Worm (Caenorhabditis elegans) whole organism, late embryonic: ENCODE results near the gene F53A2.9.

Experiments
- ama-1 ChIP-seq: fragments of 150-350 bp; optimal IDR thresholded peaks from 2 replicates; lab custom pipeline; 2014
- dmd-4 ChIP-seq: sonication (generic microtip); optimal IDR thresholded peaks from 2 replicates; lab custom pipeline; 2016; ENCODE audit warnings: borderline replicate concordance, missing genetic modification characterization, missing compliant biosample characterization
- dve-1 ChIP-seq: sonication (generic microtip); optimal IDR thresholded peaks from 2 replicates; lab custom pipeline; 2017; ENCODE audit warnings: antibody characterized with exemption, mild to moderate bottlenecking, missing genetic modification characterization, missing compliant biosample characterization
- gmeb-2 ChIP-seq: sonication (generic microtip); optimal IDR thresholded peaks from 2 replicates; lab custom pipeline; 2016; ENCODE audit warnings: missing genetic modification characterization, inconsistent platforms, missing compliant biosample characterization
- nhr-11 ChIP-seq: fragments of 150-350 bp; optimal IDR thresholded peaks from 2 replicates; lab custom pipeline; 2014; ENCODE audit warnings: missing biosample characterization, missing genetic modification characterization
- pha-4 ChIP-seq: fragments of 150-350 bp; optimal IDR thresholded peaks from 2 replicates; lab custom pipeline; 2018; ENCODE audit warnings: missing biosample characterization, missing genetic modification reagents, missing genetic modification characterization
- pqm-1 ChIP-seq: sonication (generic microtip); optimal IDR thresholded peaks from 2 replicates; lab custom pipeline; 2016; ENCODE audit warnings: missing genetic modification characterization, missing compliant biosample characterization
- rnt-1 ChIP-seq: sonication (generic microtip); optimal IDR thresholded peaks from 2 replicates; lab custom pipeline; 2016; ENCODE audit warnings: missing genetic modification characterization, missing compliant biosample characterization
- syd-9 ChIP-seq: sonication (generic microtip); optimal IDR thresholded peaks from 2 replicates; lab custom pipeline; 2016; ENCODE audit warnings: mild to moderate bottlenecking, missing genetic modification characterization, moderate library complexity, missing compliant biosample characterization
- zip-5 ChIP-seq: sonication (generic microtip); optimal IDR thresholded peaks from 2 replicates; lab custom pipeline; 2016; ENCODE audit warnings: missing genetic modification characterization, missing compliant biosample characterization

DNA sequence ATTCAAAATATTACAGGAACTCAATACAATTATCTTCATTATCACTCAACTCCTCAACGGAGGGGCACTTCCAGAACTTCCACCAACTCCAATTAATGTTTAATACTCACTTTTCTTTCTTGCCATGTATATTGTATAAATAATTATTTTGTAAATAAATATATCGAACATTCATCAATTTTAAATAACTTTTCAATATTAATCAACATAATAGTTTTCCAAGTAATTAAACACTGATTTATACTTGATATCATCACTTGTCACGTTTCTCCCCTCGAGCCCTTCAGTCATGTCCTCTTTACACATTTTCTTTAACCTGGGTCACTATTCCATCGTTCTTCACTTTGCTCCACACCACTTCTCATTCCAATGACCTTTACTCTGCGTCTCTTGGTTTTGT lies 43.8 kb upstream of the F53A2.9 start, which contains the start of gene mig-18:
- no peak for TF ChIP-seq zip-5 (tag; lab: Kevin White, UChicago)
- TF ChIP-seq rnt-1 (tag; lab: Kevin White, UChicago) = no peak
- TF ChIP-seq dmd-4 (tag; lab: Kevin White, UChicago) = no peak
- TF ChIP-seq ama-1 = no peak
- no peak for TF ChIP-seq syd-9 (tag; lab: Kevin White, UChicago)
- TF ChIP-seq gmeb-2 (tag; lab: Kevin White, UChicago) = no peak
- no peak for TF ChIP-seq pha-4 (tag; lab: Kevin White, UChicago)
- no peak for TF ChIP-seq nhr-11 (tag; lab: Kevin White, UChicago)
- TF ChIP-seq pqm-1 = no peak
- no peak for TF ChIP-seq dve-1 (tag; lab: Kevin White, UChicago)
